Worm (Caenorhabditis elegans) whole organism, midembryonic: ENCODE results near the gene F31B9.4.
A peak's percentile ranks its signal among the peaks of the same experiment; 100 is the strongest.

ENCODE experiments used
- T22C8.4 ChIP-seq: fragments of 200-800 bp; sonication (Bioruptor generic); IDR thresholded peaks from 2 replicates; pipeline ENCODE4 v1.3.6; 2022; ENCODE audit warnings: missing genetic modification characterization, missing compliant biosample characterization
- cog-1 ChIP-seq: sonication (generic microtip); optimal IDR thresholded peaks from 2 replicates; lab custom pipeline; 2016; ENCODE audit warnings: missing genetic modification characterization, missing compliant biosample characterization
- flt-1 ChIP-seq: fragments of 200-800 bp; sonication (Bioruptor generic); IDR thresholded peaks from 2 replicates; pipeline ENCODE4 v1.3.6; 2022; ENCODE audit warnings: missing genetic modification characterization, missing compliant biosample characterization
- klf-2 ChIP-seq: fragments of 200-800 bp; sonication (Bioruptor generic); conservative IDR thresholded peaks from 2 replicates; pipeline ENCODE4 v1.3.6; 2022; ENCODE audit warnings: missing genetic modification reagents, missing genetic modification characterization, missing compliant biosample characterization
- med-1 ChIP-seq: sonication (generic microtip); optimal IDR thresholded peaks from 2 replicates; lab custom pipeline; 2017; ENCODE audit warnings: missing genetic modification characterization, mild to moderate bottlenecking, missing compliant biosample characterization, antibody characterized with exemption, missing genetic modification reagents; ENCODE audit not compliant: insufficient read depth
- ref-1 ChIP-seq: fragments of 200-800 bp; sonication (Bioruptor generic); conservative IDR thresholded peaks from 2 replicates; pipeline ENCODE4 v1.3.6; 2022; ENCODE audit warnings: missing genetic modification reagents, missing genetic modification characterization, missing compliant biosample characterization
- tab-1 ChIP-seq: fragments of 200-800 bp; sonication (Bioruptor generic); IDR thresholded peaks from 2 replicates; pipeline ENCODE4 v1.3.6; 2022; ENCODE audit warnings: missing genetic modification characterization, missing compliant biosample characterization
- ztf-23 ChIP-seq: fragments of 200-800 bp; sonication (Bioruptor generic); IDR thresholded peaks from 2 replicates; pipeline ENCODE4 v1.3.6; 2022; ENCODE audit warnings: missing genetic modification reagents, missing genetic modification characterization, missing compliant biosample characterization
- ztf-29 ChIP-seq: fragments of 200-800 bp; sonication (Bioruptor generic); IDR thresholded peaks from 2 replicates; pipeline ENCODE4 v1.3.6; 2022; ENCODE audit warnings: missing genetic modification reagents, missing genetic modification characterization, missing compliant biosample characterization

F31B9.4 gene

DNA sequence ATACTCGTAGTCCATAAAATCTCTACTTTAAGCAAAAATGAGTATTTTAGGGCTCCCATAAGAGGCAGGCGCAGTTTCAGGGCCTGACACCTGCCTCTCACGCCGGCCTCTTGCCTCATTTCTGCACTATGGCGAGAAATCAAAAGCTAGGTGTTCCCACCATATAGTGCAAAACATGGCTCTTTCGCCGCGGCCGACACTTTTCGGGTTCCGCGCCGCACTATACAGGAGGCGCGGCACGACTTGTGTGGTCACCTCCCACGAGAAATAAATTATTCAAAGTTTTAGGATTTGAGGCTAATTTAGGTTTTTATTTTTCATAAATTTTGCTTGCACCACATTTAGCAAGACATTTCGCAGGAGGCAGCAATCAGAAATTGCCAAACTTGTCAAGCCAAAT, 24.4 kb downstream of the F31B9.4 start:
- TF ChIP-seq cog-1 (tag; lab: Kevin White, UChicago) (no peak), ztf-23 (no peak), klf-2 (no peak), flt-1 (GFP tag; lab: Robert Waterston, UW) (no peak), med-1 (GFP tag; lab: Kevin White, UChicago) (no peak), ztf-29 (GFP tag; lab: Robert Waterston, UW) (no peak), tab-1 (no peak), T22C8.4 (GFP tag; lab: Robert Waterston, UW) (no peak), ref-1 (GFP tag; lab: Robert Waterston, UW) (no peak)

DNA sequence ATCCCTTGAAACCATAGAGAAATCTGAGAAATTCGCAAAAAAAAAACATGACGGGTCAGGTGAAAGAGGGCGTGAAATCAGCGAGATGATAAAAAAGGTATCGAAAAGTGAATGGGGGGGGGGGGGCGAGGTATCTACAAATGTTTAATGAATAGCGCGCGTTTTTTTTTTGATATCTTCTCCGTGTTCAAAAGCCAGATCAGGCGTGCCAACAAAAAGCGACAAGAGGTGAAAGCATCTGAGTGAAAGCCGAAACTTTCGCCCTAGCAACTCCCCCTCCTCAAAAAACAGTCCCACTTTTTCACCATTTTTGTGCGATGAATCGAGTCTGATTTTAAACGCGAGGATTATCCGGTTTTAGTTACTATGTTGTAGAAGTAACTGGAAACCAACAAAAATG, 28.9 kb downstream of the F31B9.4 start:
- TF ChIP-seq cog-1 (tag; lab: Kevin White, UChicago) (no peak), ztf-29 (GFP tag; lab: Robert Waterston, UW) (no peak), ztf-23 (no peak), klf-2 (no peak), flt-1 (GFP tag; lab: Robert Waterston, UW) (no peak), med-1 (GFP tag; lab: Kevin White, UChicago) (no peak), T22C8.4 (GFP tag; lab: Robert Waterston, UW) (no peak), ref-1 (GFP tag; lab: Robert Waterston, UW) (no peak)

DNA sequence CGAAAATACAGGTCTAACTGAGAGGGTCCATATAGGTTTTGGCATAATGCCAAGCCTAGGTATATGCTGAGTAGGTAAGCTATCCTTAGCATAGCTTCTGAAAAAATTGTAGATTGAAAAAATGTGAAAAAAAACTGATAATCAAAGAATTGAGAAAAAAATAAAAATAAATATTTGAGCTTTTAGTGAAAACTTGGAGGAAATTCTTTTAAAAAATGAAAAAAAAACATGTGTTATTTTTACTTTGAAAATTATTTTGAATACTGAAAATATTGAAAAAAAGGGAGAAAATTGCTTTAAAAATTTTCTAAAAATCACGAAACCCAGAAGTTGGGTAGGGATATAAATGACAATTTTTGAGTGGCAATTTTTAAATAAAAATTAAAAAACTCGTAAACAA, 29.4 kb downstream of the F31B9.4 start, which contains the start of gene F53H4.3:
F53H4.3 (minus strand) TSS at position 101 of the 400 bp plus-strand sequence.
- TF ChIP-seq ztf-23 = no peak
- TF ChIP-seq cog-1 (tag; lab: Kevin White, UChicago) = no peak
- TF ChIP-seq klf-2 = no peak
- no peak for TF ChIP-seq ztf-29 (GFP tag; lab: Robert Waterston, UW)
- TF ChIP-seq tab-1 = no peak
- no peak for TF ChIP-seq med-1 (GFP tag; lab: Kevin White, UChicago)
- no peak for TF ChIP-seq ref-1 (GFP tag; lab: Robert Waterston, UW)
- TF ChIP-seq flt-1 (GFP tag; lab: Robert Waterston, UW) = no peak
- no peak for TF ChIP-seq T22C8.4 (GFP tag; lab: Robert Waterston, UW)

DNA sequence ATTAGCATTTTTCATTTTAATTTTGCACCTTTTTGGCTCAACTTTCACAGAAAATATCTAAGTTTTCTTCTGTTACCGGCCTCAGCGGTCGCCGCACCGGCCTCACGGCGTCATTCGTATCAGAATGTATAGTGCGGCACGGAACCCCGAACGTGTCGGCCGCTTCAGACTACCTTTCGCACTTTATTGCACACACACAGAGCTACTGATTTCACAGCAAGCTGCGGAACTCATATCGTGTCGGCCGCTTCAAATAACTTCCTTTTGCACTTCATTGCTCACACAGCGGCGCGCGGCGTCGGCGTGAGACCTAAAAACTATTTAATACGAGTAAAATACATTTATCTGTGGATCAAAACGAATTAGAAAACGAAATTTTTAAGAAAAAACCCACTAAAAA, 32.4 kb downstream of the F31B9.4 start:
- no peak for TF ChIP-seq ztf-29 (GFP tag; lab: Robert Waterston, UW)
- no peak for TF ChIP-seq T22C8.4 (GFP tag; lab: Robert Waterston, UW)
- TF ChIP-seq klf-2 = no peak
- no peak for TF ChIP-seq ztf-23
- no peak for TF ChIP-seq cog-1 (tag; lab: Kevin White, UChicago)
- no peak for TF ChIP-seq ref-1 (GFP tag; lab: Robert Waterston, UW)

DNA sequence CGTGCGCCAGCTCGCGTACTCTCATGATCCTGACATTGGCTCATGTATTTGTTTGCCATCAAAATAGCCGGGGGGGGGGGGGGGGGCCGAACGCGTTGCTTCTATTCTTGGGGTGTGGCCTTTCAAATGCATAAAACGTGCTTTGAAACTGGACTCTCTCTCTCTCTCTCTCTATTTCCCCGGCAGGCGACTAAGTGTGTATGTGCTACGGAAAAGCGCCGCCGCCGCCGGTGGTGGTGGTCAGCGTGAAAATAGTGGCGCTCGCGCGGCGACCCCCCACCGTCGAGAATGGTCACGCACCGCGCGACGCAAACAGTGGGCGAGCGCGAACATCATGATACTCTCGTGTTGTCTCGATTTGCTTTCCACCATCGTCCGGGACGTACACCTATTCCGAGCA, 35.9 kb downstream of the F31B9.4 start:
- TF ChIP-seq ref-1 (GFP tag; lab: Robert Waterston, UW) (no peak), med-1 (GFP tag; lab: Kevin White, UChicago) (no peak), tab-1 (0 out of 2 replicates have a peak, but pooled peaks have one; percentile 10)

DNA sequence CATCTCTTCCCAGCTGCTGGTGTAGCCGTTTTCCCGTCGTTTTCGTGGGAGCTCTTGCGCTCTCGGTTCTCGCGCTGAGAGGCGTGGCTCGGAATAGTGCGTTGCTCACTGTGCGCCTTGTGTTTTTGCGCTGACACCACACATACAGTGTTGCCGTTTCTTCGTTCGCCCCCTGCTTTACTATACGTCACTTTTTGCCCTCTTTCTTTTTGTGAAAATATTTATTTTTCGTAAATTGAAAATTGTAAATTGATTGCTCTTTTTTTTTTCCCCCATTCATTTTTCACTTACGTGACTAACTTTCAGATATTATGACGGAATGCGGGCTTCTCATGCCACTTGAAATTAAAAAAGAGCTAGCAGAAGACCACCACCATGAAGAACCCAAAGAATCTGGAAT, 38.1 kb downstream of the F31B9.4 start, which contains the start of gene gmeb-2:
gmeb-2 (plus strand) TSS at position 301 of the 400 bp plus-strand sequence.
- no peak for TF ChIP-seq cog-1 (tag; lab: Kevin White, UChicago)
- no peak for TF ChIP-seq flt-1 (GFP tag; lab: Robert Waterston, UW)
- no peak for TF ChIP-seq med-1 (GFP tag; lab: Kevin White, UChicago)
- TF ChIP-seq ref-1 (GFP tag; lab: Robert Waterston, UW) = no peak

DNA sequence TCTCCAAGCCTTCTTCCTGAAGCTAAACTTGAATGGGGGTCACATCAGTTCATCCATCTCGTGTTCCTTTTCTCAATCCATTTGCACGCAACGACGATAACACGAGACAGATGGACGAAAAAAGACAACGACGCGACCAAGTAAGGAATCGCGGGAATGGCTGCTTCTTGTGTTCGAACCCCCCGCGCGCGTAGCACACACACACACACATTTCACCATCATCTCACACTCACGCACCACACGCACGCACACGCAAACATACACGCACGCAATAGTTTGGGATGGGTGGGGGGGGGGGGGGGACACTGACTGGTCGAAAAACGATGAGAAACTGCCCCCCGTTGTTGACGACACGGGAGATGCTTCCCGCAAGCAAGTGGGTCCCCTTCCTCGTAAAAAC, 40.0 kb downstream of the F31B9.4 start:
- TF ChIP-seq klf-2 = no peak
- TF ChIP-seq ztf-23 = 0 out of 2 replicates have a peak, but pooled peaks have one; percentile 62
- TF ChIP-seq med-1 (GFP tag; lab: Kevin White, UChicago) = no peak
- TF ChIP-seq cog-1 (tag; lab: Kevin White, UChicago) = no peak
- TF ChIP-seq tab-1 = 0 out of 2 replicates have a peak, but pooled peaks have one; percentile 51
- no peak for TF ChIP-seq ref-1 (GFP tag; lab: Robert Waterston, UW)
- TF ChIP-seq T22C8.4 (GFP tag; lab: Robert Waterston, UW) = no peak
- TF ChIP-seq flt-1 (GFP tag; lab: Robert Waterston, UW) = no peak
- TF ChIP-seq ztf-29 (GFP tag; lab: Robert Waterston, UW) = no peak

DNA sequence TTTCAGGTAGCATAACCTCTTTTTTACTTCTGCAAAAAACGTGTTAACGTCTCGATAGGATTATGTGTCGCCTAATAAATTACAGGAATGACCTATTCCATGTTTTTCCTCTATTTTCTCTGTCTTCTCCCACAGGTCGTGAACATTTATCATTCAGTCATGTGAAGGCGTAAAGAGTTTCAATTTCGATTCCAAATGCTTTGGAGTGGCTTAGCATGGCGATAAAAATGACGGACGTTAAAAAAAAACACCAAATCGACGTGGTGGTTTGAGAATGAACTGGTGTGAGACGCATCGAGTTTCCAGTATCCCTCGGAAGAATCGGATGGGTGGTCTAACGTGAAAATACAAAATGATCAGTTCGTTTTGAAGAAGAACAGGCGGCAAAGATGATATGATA, 47.3 kb downstream of the F31B9.4 start:
- TF ChIP-seq ztf-29 (GFP tag; lab: Robert Waterston, UW) (no peak), klf-2 (no peak), med-1 (GFP tag; lab: Kevin White, UChicago) (no peak), ztf-23 (no peak), flt-1 (GFP tag; lab: Robert Waterston, UW) (no peak), T22C8.4 (GFP tag; lab: Robert Waterston, UW) (no peak), cog-1 (tag; lab: Kevin White, UChicago) (no peak)

DNA sequence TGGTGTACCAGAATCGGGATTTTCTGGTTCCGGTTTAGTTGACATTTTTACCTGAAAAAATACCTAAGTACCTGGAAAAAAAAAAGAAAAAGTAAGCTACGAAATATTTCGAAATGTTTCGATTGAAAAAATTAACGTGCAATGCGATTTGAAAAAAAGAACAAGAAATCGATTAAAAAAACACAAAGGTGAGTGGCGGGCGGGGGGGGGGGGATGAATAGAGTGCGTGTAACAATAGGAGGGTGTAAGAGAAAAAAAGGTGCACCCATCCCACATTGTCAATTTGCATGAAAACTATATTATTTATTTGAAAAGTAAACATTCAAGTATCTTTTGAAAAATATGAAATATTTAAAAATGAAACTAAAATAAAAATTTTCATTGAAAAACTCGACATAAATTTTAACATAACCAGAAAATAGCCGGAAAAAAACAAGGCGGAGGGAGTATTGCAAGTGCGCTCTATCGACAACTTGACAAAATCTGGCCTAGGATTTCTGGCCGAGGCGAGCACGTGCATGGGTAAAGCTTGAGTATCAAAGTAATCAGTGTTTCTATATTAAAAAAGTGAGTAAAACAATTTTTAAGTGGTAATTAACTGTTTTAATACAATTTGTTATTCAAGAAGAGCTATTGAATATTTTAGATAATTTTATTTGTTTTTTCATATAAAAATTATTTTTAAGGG, 50.9 kb downstream of the F31B9.4 start, which contains the start of the genes csb-1 and F53H4.4:
csb-1 (minus strand) TSS at position 51 of the 688 bp plus-strand sequence.
F53H4.4 (plus strand) TSS at position 520 of the 688 bp plus-strand sequence.
- no peak for TF ChIP-seq med-1 (GFP tag; lab: Kevin White, UChicago)
- TF ChIP-seq klf-2 = no peak
- peak; percentile 18 for TF ChIP-seq cog-1 (tag; lab: Kevin White, UChicago)
